Worm (Caenorhabditis elegans) whole organism, L1 larva: ENCODE results near the gene ttr-16.

Experiments
- C04F5.9 ChIP-seq: sonication (generic microtip); optimal IDR thresholded peaks from 2 replicates; lab custom pipeline; 2016; ENCODE audit warnings: missing genetic modification characterization, missing compliant biosample characterization
- C16A3.4 ChIP-seq: fragments of 150-350 bp; optimal IDR thresholded peaks from 2 replicates; lab custom pipeline; 2014; ENCODE audit warnings: missing biosample characterization, missing genetic modification characterization
- C34B4.2 ChIP-seq: sonication (generic microtip); optimal IDR thresholded peaks from 2 replicates; lab custom pipeline; 2017; ENCODE audit warnings: mild to moderate bottlenecking, missing genetic modification characterization, missing compliant biosample characterization
- aha-1 ChIP-seq: fragments of 150-350 bp; optimal IDR thresholded peaks from 2 replicates; lab custom pipeline; 2014; ENCODE audit warnings: missing biosample characterization, missing genetic modification characterization
- ama-1 ChIP-seq: fragments of 150-350 bp; optimal IDR thresholded peaks from 2 replicates; lab custom pipeline; 2014
- ceh-63 ChIP-seq: fragments of 200-800 bp; sonication (Bioruptor generic); optimal IDR thresholded peaks from 2 replicates; lab custom pipeline; 2018; ENCODE audit warnings: mild to moderate bottlenecking, missing genetic modification characterization, missing compliant biosample characterization
- ceh-90 ChIP-seq: sonication (generic microtip); optimal IDR thresholded peaks from 2 replicates; lab custom pipeline; 2016; ENCODE audit warnings: missing genetic modification characterization, missing compliant biosample characterization
- dsc-1 ChIP-seq: sonication (generic microtip); optimal IDR thresholded peaks from 2 replicates; lab custom pipeline; 2016; ENCODE audit warnings: mild to moderate bottlenecking, missing genetic modification characterization, missing compliant biosample characterization
- efl-1 ChIP-seq, 4 experiments: fragments of 150-350 bp; optimal IDR thresholded peaks in 3 of 4; peaks in 1 of 4; 1 replicate in 1 of 4; 2 replicates in 3 of 4; lab custom pipeline; 2014; ENCODE audit warnings: missing biosample characterization in 2 of 4, missing genetic modification characterization in 2 of 4, missing genetic modification reagents in 2 of 4
- egl-13 ChIP-seq: sonication (generic microtip); optimal IDR thresholded peaks from 2 replicates; lab custom pipeline; 2016; ENCODE audit warnings: missing genotype, missing genetic modification reagents, missing genetic modification characterization, missing compliant biosample characterization
- egl-27 ChIP-seq, 2 experiments: fragments of 150-350 bp in 1 of 2; sonication (generic microtip); optimal IDR thresholded peaks; 3 replicates each; lab custom pipeline; 2017 to 2018; ENCODE audit warnings: missing biosample characterization in 2 of 2, missing genetic modification characterization in 2 of 2, missing genetic modification reagents in 2 of 2
- elt-2 ChIP-seq: sonication (generic microtip); optimal IDR thresholded peaks from 2 replicates; lab custom pipeline; 2016; ENCODE audit warnings: missing genetic modification characterization, mild to moderate bottlenecking, inconsistent platforms, missing compliant biosample characterization, missing genetic modification reagents
- elt-3 ChIP-seq, 6 experiments: fragments of 150-350 bp in 1 of 6; sonication (generic microtip); optimal IDR thresholded peaks; 2 replicates each; lab custom pipeline; 2017 to 2018; ENCODE audit warnings: missing biosample characterization in 6 of 6, missing genetic modification characterization in 6 of 6, inconsistent platforms in 1 of 6
- fkh-10 ChIP-seq: sonication (generic microtip); optimal IDR thresholded peaks from 2 replicates; lab custom pipeline; 2017; ENCODE audit warnings: missing biosample characterization, missing genetic modification reagents, missing genetic modification characterization
- fkh-4 ChIP-seq: sonication (generic microtip); optimal IDR thresholded peaks from 2 replicates; lab custom pipeline; 2016; ENCODE audit warnings: missing compliant biosample characterization, missing genetic modification characterization, borderline replicate concordance
- fos-1 ChIP-seq: fragments of 150-350 bp; optimal IDR thresholded peaks from 2 replicates; lab custom pipeline; 2014; ENCODE audit warnings: missing biosample characterization, missing genetic modification characterization
- lin-13 ChIP-seq: fragments of 150-350 bp; optimal IDR thresholded peaks from 2 replicates; lab custom pipeline; 2014; ENCODE audit warnings: missing biosample characterization, missing genetic modification reagents, missing genetic modification characterization
- lin-14 ChIP-seq: fragments of 200-800 bp; sonication (Bioruptor generic); optimal IDR thresholded peaks from 2 replicates; lab custom pipeline; 2018; ENCODE audit warnings: mild to moderate bottlenecking, missing genetic modification characterization, moderate library complexity, missing compliant biosample characterization
- lin-15B ChIP-seq: fragments of 150-350 bp; sonication (generic microtip); optimal IDR thresholded peaks from 3 replicates; lab custom pipeline; 2014; ENCODE audit warnings: missing biosample characterization, missing genetic modification characterization
- lin-35 ChIP-seq, 2 experiments: fragments of 150-350 bp; optimal IDR thresholded peaks; 2 replicates each; lab custom pipeline; 2014; ENCODE audit warnings: missing biosample characterization in 2 of 2, missing genetic modification characterization in 2 of 2, missing genetic modification reagents in 2 of 2
- lsy-2 ChIP-seq, 2 experiments: fragments of 150-350 bp; optimal IDR thresholded peaks; 2 replicates each; lab custom pipeline; 2014; ENCODE audit warnings: missing biosample characterization in 2 of 2, missing genetic modification characterization in 2 of 2
- mdl-1 ChIP-seq, 2 experiments: fragments of 150-350 bp; optimal IDR thresholded peaks; 2 replicates each; lab custom pipeline; 2014 to 2017; ENCODE audit warnings: missing biosample characterization in 2 of 2, missing genetic modification characterization in 2 of 2, inconsistent platforms in 1 of 2
- mef-2 ChIP-seq: fragments of 150-350 bp; optimal IDR thresholded peaks from 2 replicates; lab custom pipeline; 2014; ENCODE audit warnings: missing biosample characterization, missing genetic modification characterization
- nhr-12 ChIP-seq: sonication (generic microtip); optimal IDR thresholded peaks from 2 replicates; lab custom pipeline; 2017; ENCODE audit warnings: missing biosample characterization, missing genetic modification characterization
- nhr-19 ChIP-seq: fragments of 200-800 bp; sonication (Bioruptor generic); conservative IDR thresholded peaks from 2 replicates; pipeline ENCODE4 v1.3.6; 2022; ENCODE audit warnings: missing genetic modification characterization, missing compliant biosample characterization
- nhr-20 ChIP-seq: sonication (generic microtip); optimal IDR thresholded peaks from 2 replicates; lab custom pipeline; 2016; ENCODE audit warnings: mild to moderate bottlenecking, missing genetic modification characterization, missing compliant biosample characterization
- nhr-71 ChIP-seq: sonication (generic microtip); optimal IDR thresholded peaks from 2 replicates; lab custom pipeline; 2016; ENCODE audit warnings: mild to moderate bottlenecking, missing genetic modification characterization, moderate library complexity, missing compliant biosample characterization
- nhr-85 ChIP-seq: sonication (generic microtip); peaks from one replicate; lab custom pipeline; 2016; ENCODE audit warnings: missing genetic modification characterization, inconsistent platforms, missing compliant biosample characterization
- nhr-90 ChIP-seq: sonication (generic microtip); optimal IDR thresholded peaks from 2 replicates; lab custom pipeline; 2016; ENCODE audit warnings: mild to moderate bottlenecking, missing genetic modification characterization, missing compliant biosample characterization; ENCODE audit not compliant: poor library complexity
- pax-3 ChIP-seq: fragments of 200-800 bp; sonication (Bioruptor generic); optimal IDR thresholded peaks from 2 replicates; lab custom pipeline; 2018; ENCODE audit warnings: mild to moderate bottlenecking, missing genetic modification characterization, moderate library complexity, missing compliant biosample characterization
- pqm-1 ChIP-seq: sonication (generic microtip); optimal IDR thresholded peaks from 3 replicates; lab custom pipeline; 2017; ENCODE audit warnings: missing biosample characterization, missing genetic modification characterization
- rnt-1 ChIP-seq: sonication (generic microtip); optimal IDR thresholded peaks from 2 replicates; lab custom pipeline; 2016; ENCODE audit warnings: mild to moderate bottlenecking, missing genetic modification characterization, moderate library complexity, missing compliant biosample characterization
- snu-23 ChIP-seq: sonication (generic microtip); optimal IDR thresholded peaks from 2 replicates; lab custom pipeline; 2016; ENCODE audit warnings: missing genetic modification characterization, missing compliant biosample characterization
- sox-4 ChIP-seq: sonication (generic microtip); optimal IDR thresholded peaks from 2 replicates; lab custom pipeline; 2016; ENCODE audit warnings: missing genetic modification characterization, missing compliant biosample characterization
- sptf-1 ChIP-seq: fragments of 150-350 bp; optimal IDR thresholded peaks from 2 replicates; lab custom pipeline; 2014; ENCODE audit warnings: missing biosample characterization, missing genetic modification characterization
- tbx-2 ChIP-seq: sonication (generic microtip); optimal IDR thresholded peaks from 2 replicates; lab custom pipeline; 2016; ENCODE audit warnings: missing genetic modification characterization, missing compliant biosample characterization
- tlp-1 ChIP-seq: fragments of 150-350 bp; optimal IDR thresholded peaks from 2 replicates; lab custom pipeline; 2014; ENCODE audit warnings: missing biosample characterization, missing genetic modification characterization
- unc-30 ChIP-seq: sonication (generic microtip); optimal IDR thresholded peaks from 2 replicates; lab custom pipeline; 2017; ENCODE audit warnings: missing biosample characterization, missing genetic modification characterization
- unc-86 ChIP-seq: sonication (generic microtip); optimal IDR thresholded peaks from 2 replicates; lab custom pipeline; 2016; ENCODE audit warnings: missing genetic modification characterization, missing compliant biosample characterization
- unc-98 ChIP-seq: fragments of 200-800 bp; sonication (Bioruptor generic); IDR thresholded peaks from 2 replicates; pipeline ENCODE4 v1.3.6; 2022; ENCODE audit warnings: missing genetic modification characterization, missing compliant biosample characterization
- vab-15 ChIP-seq: sonication (generic microtip); optimal IDR thresholded peaks from 2 replicates; lab custom pipeline; 2017; ENCODE audit warnings: missing genotype, mild to moderate bottlenecking, missing genetic modification characterization, missing compliant biosample characterization
- xbp-1 ChIP-seq: sonication (generic microtip); optimal IDR thresholded peaks from 2 replicates; lab custom pipeline; 2016; ENCODE audit warnings: missing genetic modification characterization, missing compliant biosample characterization
- ztf-11 ChIP-seq, 2 experiments: sonication (generic microtip); optimal IDR thresholded peaks; 2 replicates each; lab custom pipeline; 2016 to 2017; ENCODE audit warnings: missing genetic modification characterization in 2 of 2, missing biosample characterization in 1 of 2, missing compliant biosample characterization in 1 of 2

Gene ttr-16

DNA sequence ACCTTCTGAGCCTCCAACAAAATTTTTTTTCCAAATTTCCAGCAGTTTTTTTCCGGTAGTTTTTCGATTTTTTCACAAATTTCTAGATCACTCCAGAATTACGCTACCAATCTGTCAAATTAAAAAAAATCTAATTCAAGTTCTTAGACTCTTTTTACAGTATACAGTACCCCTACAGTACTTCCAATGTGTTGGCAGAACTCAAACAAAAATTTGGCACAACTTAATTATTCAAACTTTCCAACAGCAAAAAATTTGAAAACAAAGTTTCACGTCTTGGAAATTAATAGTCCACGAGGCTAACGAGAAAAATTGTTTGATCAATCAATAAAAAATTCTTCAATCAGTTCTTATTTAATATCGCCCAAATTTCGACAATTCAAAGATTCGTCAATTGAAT, 14.1 kb downstream of the ttr-16 start, which contains the start of gene F36H1.3:
Gene F36H1.3, plus strand, starts transcription at position 323 of the 400 bp plus-strand sequence.
- TF ChIP-seq C34B4.2 (tag; lab: Kevin White, UChicago) = no peak
- TF ChIP-seq sptf-1 (tag; lab: Kevin White, UChicago) = no peak
- no peak for TF ChIP-seq xbp-1 (tag; lab: Kevin White, UChicago)
- no peak for TF ChIP-seq ceh-63 (GFP tag; lab: Kevin White, UChicago)
- TF ChIP-seq egl-27 (tag; optimal IDR thresholded peaks at IDR 0.05; lab: Kevin White, UChicago) = no peak
- no peak for TF ChIP-seq lin-15B (tag; lab: Kevin White, UChicago)
- no peak for TF ChIP-seq tbx-2 (tag; lab: Kevin White, UChicago)
- no peak for TF ChIP-seq elt-3 (tag; optimal IDR thresholded peaks at IDR 0.05; lab: Kevin White, UChicago)
- TF ChIP-seq ama-1 (lab: Kevin White, UChicago) = no peak
- no peak for TF ChIP-seq nhr-12 (tag; lab: Kevin White, UChicago)
- TF ChIP-seq lin-35 (GFP tag; optimal IDR thresholded peaks at IDR 0.05; lab: Kevin White, UChicago) = no peak
- TF ChIP-seq tlp-1 (tag; lab: Kevin White, UChicago) = no peak
- TF ChIP-seq aha-1 (tag; lab: Kevin White, UChicago) = no peak
- TF ChIP-seq dsc-1 (tag; lab: Kevin White, UChicago) = no peak
- no peak for TF ChIP-seq efl-1 (optimal IDR thresholded peaks at IDR 0.05; lab: Kevin White, UChicago)
- no peak for TF ChIP-seq efl-1 (GFP tag; optimal IDR thresholded peaks at IDR 0.05 in 1 of 2; lab: Kevin White, UChicago)
- TF ChIP-seq rnt-1 = no peak
- TF ChIP-seq elt-2 = no peak
- no peak for TF ChIP-seq nhr-20 (tag; lab: Kevin White, UChicago)
- TF ChIP-seq pax-3 (tag; lab: Kevin White, UChicago) = no peak
- no peak for TF ChIP-seq C04F5.9 (tag; lab: Kevin White, UChicago)

ce11 chrIV:11048871-11049270, 15.1 kb downstream of the ttr-16 start, which contains the start of gene F36H1.11:
TSS of gene F36H1.11 (plus strand) at chrIV:11049171.
- TF ChIP-seq ceh-90 (tag; lab: Kevin White, UChicago) (no peak), lin-13 (GFP tag; lab: Kevin White, UChicago) (no peak), pqm-1 (no peak), snu-23 (GFP tag; lab: Kevin White, UChicago) (no peak), mef-2 (tag; lab: Kevin White, UChicago) (no peak)

- no peak for TF ChIP-seq egl-13
- no peak for TF ChIP-seq ceh-90 (tag; lab: Kevin White, UChicago)
- TF ChIP-seq C16A3.4 = no peak
- no peak for TF ChIP-seq nhr-90 (tag; lab: Kevin White, UChicago)
- TF ChIP-seq vab-15 (tag; lab: Kevin White, UChicago) = no peak
- no peak for TF ChIP-seq nhr-12 (tag; lab: Kevin White, UChicago)
- TF ChIP-seq sox-4 (tag; lab: Kevin White, UChicago) = no peak
- TF ChIP-seq mdl-1 (tag; optimal IDR thresholded peaks at IDR 0.05; lab: Kevin White, UChicago) = no peak
- no peak for TF ChIP-seq C04F5.9 (tag; lab: Kevin White, UChicago)
- TF ChIP-seq ztf-11 (tag; optimal IDR thresholded peaks at IDR 0.05; lab: Kevin White, UChicago) = no peak
- no peak for TF ChIP-seq efl-1 (optimal IDR thresholded peaks at IDR 0.05; lab: Kevin White, UChicago)
- TF ChIP-seq efl-1 (GFP tag; optimal IDR thresholded peaks at IDR 0.05 in 1 of 2; lab: Kevin White, UChicago) = no peak
- TF ChIP-seq lin-15B (tag; lab: Kevin White, UChicago) = no peak
- TF ChIP-seq nhr-85 = no peak
- no peak for TF ChIP-seq fkh-10 (GFP tag; lab: Kevin White, UChicago)
- no peak for TF ChIP-seq unc-98 (GFP tag; lab: Robert Waterston, UW)
- TF ChIP-seq, all 84 proteins: peak for 0
These were observed 19.6 kb downstream of the ttr-16 start for ce11 chrIV:11044377-11044776.

ce11 chrIV:11038665-11039064, 25.3 kb downstream of the ttr-16 start:
- no peak for TF ChIP-seq C16A3.4
- TF ChIP-seq rnt-1 = peak; percentile 1
- TF ChIP-seq lsy-2 (tag; optimal IDR thresholded peaks at IDR 0.05; lab: Kevin White, UChicago) = peak in 1 of 2 experiments; percentile 7
- TF ChIP-seq snu-23 (GFP tag; lab: Kevin White, UChicago) = peak; percentile 15
- TF ChIP-seq unc-86 = no peak
- TF ChIP-seq ceh-90 (tag; lab: Kevin White, UChicago) = no peak
- no peak for TF ChIP-seq lin-14
- TF ChIP-seq nhr-19 (GFP tag; lab: Robert Waterston, UW) = no peak
- no peak for TF ChIP-seq fkh-4 (tag; lab: Kevin White, UChicago)
- no peak for TF ChIP-seq unc-30
- peak in 1 of 2 experiments; percentile 27 for TF ChIP-seq efl-1 (optimal IDR thresholded peaks at IDR 0.05; lab: Kevin White, UChicago)
- TF ChIP-seq efl-1 (GFP tag; optimal IDR thresholded peaks at IDR 0.05 in 1 of 2; lab: Kevin White, UChicago) = peak in 1 of 2 experiments; percentile 22
- no peak for TF ChIP-seq nhr-12 (tag; lab: Kevin White, UChicago)
- TF ChIP-seq nhr-71 (tag; lab: Kevin White, UChicago) = no peak
- TF ChIP-seq fos-1 (tag; lab: Kevin White, UChicago) = no peak
